Worm (Caenorhabditis elegans): ENCODE data around the gene clik-2.

DNA sequence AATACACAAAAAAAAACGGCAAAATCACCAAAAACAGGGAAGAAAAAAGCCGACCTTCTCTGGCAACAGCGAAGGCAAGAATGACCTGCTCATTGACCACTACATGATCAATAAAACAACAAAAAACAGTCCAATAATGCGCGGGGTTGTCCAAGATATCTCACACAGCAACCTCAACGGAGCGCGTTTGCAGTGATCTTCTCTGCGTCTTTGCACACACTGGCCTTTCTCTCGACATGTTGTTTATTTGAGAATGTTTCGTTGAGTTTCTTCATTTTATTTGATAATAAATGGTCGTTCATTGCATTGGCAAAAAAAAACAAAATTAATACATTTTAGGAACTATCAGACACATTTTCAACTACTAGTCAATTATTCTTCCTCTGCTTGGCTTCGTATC is 27.4 kb downstream of the clik-2 start:
- TF ChIP-seq lsy-2 (tag; optimal IDR thresholded peaks at IDR 0.05) (peak in 1 of 2 experiments; percentile 26), aly-2 (tag; optimal IDR thresholded peaks at IDR 0.05) (no peak), ZK546.5 (tag; optimal IDR thresholded peaks at IDR 0.05) (no peak), skn-1 (tag; optimal IDR thresholded peaks at IDR 0.05) (no peak)

Data from whole organism, L2 larva.